Worm (Caenorhabditis elegans) whole organism, L4 larva: Measurements from ENCODE around the gene Y11D7A.8.
"Not testable (repeated sequence)": the region's sequence is repeated elsewhere in the genome, so short reads cannot be mapped to it uniquely, and the experiment has no call there.

ENCODE experiments used
- D1046.2 ChIP-seq: fragments of 200-800 bp; sonication (Bioruptor generic); IDR thresholded peaks from 2 replicates; pipeline ENCODE4 v1.3.6; 2022; ENCODE audit warnings: missing genetic modification characterization, missing compliant biosample characterization
- F10B5.3 ChIP-seq: sonication (generic microtip); optimal IDR thresholded peaks from 2 replicates; lab custom pipeline; 2016; ENCODE audit warnings: mild to moderate bottlenecking, missing genetic modification characterization, missing compliant biosample characterization
- T20F7.1 ChIP-seq: fragments of 200-800 bp; sonication (Bioruptor generic); optimal IDR thresholded peaks from 2 replicates; lab custom pipeline; 2018; ENCODE audit warnings: mild to moderate bottlenecking, missing genetic modification characterization, missing compliant biosample characterization
- Y105C5A.15 ChIP-seq: fragments of 200-800 bp; sonication (Bioruptor generic); IDR thresholded peaks from 2 replicates; pipeline ENCODE4 v1.3.6; 2022; ENCODE audit warnings: missing genetic modification characterization, missing compliant biosample characterization
- aha-1 ChIP-seq: fragments of 150-350 bp; peaks from one replicate; lab custom pipeline; 2014; ENCODE audit warnings: missing biosample characterization, missing genetic modification characterization
- ama-1 ChIP-seq: fragments of 150-350 bp; optimal IDR thresholded peaks from 2 replicates; lab custom pipeline; 2014; ENCODE audit warnings: inconsistent platforms, mixed read lengths
- ceh-44 ChIP-seq: fragments of 200-800 bp; sonication (Bioruptor generic); IDR thresholded peaks from 2 replicates; pipeline ENCODE4 v1.3.6; 2022; ENCODE audit warnings: missing genetic modification reagents, missing genetic modification characterization, missing compliant biosample characterization
- ctbp-1 ChIP-seq: fragments of 200-800 bp; sonication (Bioruptor generic); IDR thresholded peaks from 2 replicates; pipeline ENCODE4 v1.3.6; 2022; ENCODE audit warnings: missing genetic modification reagents, missing genetic modification characterization, missing compliant biosample characterization
- daf-8 ChIP-seq: fragments of 200-800 bp; sonication (Bioruptor generic); IDR thresholded peaks from 2 replicates; pipeline ENCODE4 v1.3.6; 2022; ENCODE audit warnings: missing genetic modification characterization, missing compliant biosample characterization
- duxl-1 ChIP-seq: sonication (generic microtip); optimal IDR thresholded peaks from 2 replicates; lab custom pipeline; 2016; ENCODE audit warnings: mild to moderate bottlenecking, missing genetic modification characterization, moderate library complexity, missing compliant biosample characterization; ENCODE audit not compliant: poor library complexity
- fos-1 ChIP-seq: fragments of 150-350 bp; optimal IDR thresholded peaks from 2 replicates; lab custom pipeline; 2014; ENCODE audit warnings: missing biosample characterization, missing genetic modification characterization
- hif-1 ChIP-seq, 2 experiments: sonication (generic microtip); optimal IDR thresholded peaks; 2 replicates each; lab custom pipeline; 2016 to 2017; ENCODE audit warnings: missing compliant biosample characterization in 2 of 2, missing genetic modification characterization in 2 of 2, missing genetic modification reagents in 2 of 2, missing genotype in 2 of 2, mild to moderate bottlenecking in 1 of 2
- hlh-30 ChIP-seq: sonication (generic microtip); optimal IDR thresholded peaks from 2 replicates; lab custom pipeline; 2017; ENCODE audit warnings: antibody characterized with exemption, mild to moderate bottlenecking, missing genetic modification characterization, missing compliant biosample characterization; ENCODE audit not compliant: insufficient read depth
- lim-7 ChIP-seq: fragments of 200-800 bp; sonication (Bioruptor generic); IDR thresholded peaks from 2 replicates; pipeline ENCODE4 v1.3.6; 2022; ENCODE audit warnings: missing genetic modification characterization, missing compliant biosample characterization
- lin-1 ChIP-seq: fragments of 200-800 bp; sonication (Bioruptor generic); IDR thresholded peaks from 2 replicates; pipeline ENCODE4 v1.3.6; 2022; ENCODE audit warnings: missing genetic modification reagents, missing genetic modification characterization, missing compliant biosample characterization
- lin-13 ChIP-seq: fragments of 150-350 bp; optimal IDR thresholded peaks from 2 replicates; lab custom pipeline; 2014; ENCODE audit warnings: missing biosample characterization, missing genetic modification reagents, missing genetic modification characterization
- lin-29 ChIP-seq: fragments of 200-800 bp; sonication (Bioruptor generic); IDR thresholded peaks from 2 replicates; pipeline ENCODE4 v1.3.6; 2022; ENCODE audit warnings: missing genetic modification reagents, missing genetic modification characterization, missing compliant biosample characterization
- madf-9 ChIP-seq: fragments of 200-800 bp; sonication (Bioruptor generic); conservative IDR thresholded peaks from 2 replicates; pipeline ENCODE4 v1.3.6; 2022; ENCODE audit warnings: missing genetic modification reagents, missing genetic modification characterization, missing compliant biosample characterization
- nhr-111 ChIP-seq: fragments of 200-800 bp; sonication (Bioruptor generic); optimal IDR thresholded peaks from 2 replicates; lab custom pipeline; 2018; ENCODE audit warnings: mild to moderate bottlenecking, missing genetic modification characterization, missing compliant biosample characterization
- nhr-25 ChIP-seq: sonication (generic microtip); optimal IDR thresholded peaks from 2 replicates; lab custom pipeline; 2017; ENCODE audit warnings: missing genetic modification characterization, mild to moderate bottlenecking, missing compliant biosample characterization, antibody characterized with exemption, moderate library complexity, borderline replicate concordance; ENCODE audit not compliant: insufficient read depth
- rbr-2 ChIP-seq: sonication (generic microtip); optimal IDR thresholded peaks from 2 replicates; lab custom pipeline; 2016; ENCODE audit warnings: missing genotype, missing genetic modification characterization, missing compliant biosample characterization
- sdz-12 ChIP-seq: fragments of 200-800 bp; sonication (Bioruptor generic); optimal IDR thresholded peaks from 2 replicates; lab custom pipeline; 2018; ENCODE audit warnings: mild to moderate bottlenecking, missing genetic modification characterization, missing compliant biosample characterization
- snpc-1.2 ChIP-seq: fragments of 200-800 bp; sonication (Bioruptor generic); IDR thresholded peaks from 2 replicates; pipeline ENCODE4 v1.3.6; 2022; ENCODE audit warnings: missing genetic modification reagents, missing genetic modification characterization, missing compliant biosample characterization
- snpc-4 ChIP-seq: fragments of 150-350 bp; optimal IDR thresholded peaks from 2 replicates; lab custom pipeline; 2014; ENCODE audit warnings: missing biosample characterization, missing genetic modification characterization
- spr-3 ChIP-seq: fragments of 200-800 bp; sonication (Bioruptor generic); optimal IDR thresholded peaks from 2 replicates; lab custom pipeline; 2018; ENCODE audit warnings: mild to moderate bottlenecking, missing genetic modification characterization, missing compliant biosample characterization
- tag-97 ChIP-seq: fragments of 200-800 bp; sonication (Bioruptor generic); IDR thresholded peaks from 2 replicates; pipeline ENCODE4 v1.3.6; 2022; ENCODE audit warnings: missing genetic modification characterization, missing compliant biosample characterization
- unc-130 ChIP-seq: sonication (generic microtip); optimal IDR thresholded peaks from 2 replicates; lab custom pipeline; 2016; ENCODE audit warnings: missing genetic modification reagents, missing genetic modification characterization, missing compliant biosample characterization
- unc-39 ChIP-seq: sonication (generic microtip); optimal IDR thresholded peaks from 2 replicates; lab custom pipeline; 2017; ENCODE audit warnings: missing biosample characterization, missing genetic modification characterization
- unc-62 ChIP-seq, 3 experiments: fragments of 150-350 bp in 1 of 3; sonication (generic microtip); optimal IDR thresholded peaks in 2 of 3; peaks in 1 of 3; 1 replicate in 1 of 3; 2 replicates in 2 of 3; lab custom pipeline; 2014 to 2017; ENCODE audit warnings: missing biosample characterization in 3 of 3, missing genetic modification characterization in 3 of 3, missing genetic modification reagents in 3 of 3, missing genotype in 1 of 3
- zfp-2 ChIP-seq: sonication (generic microtip); optimal IDR thresholded peaks from 2 replicates; lab custom pipeline; 2016; ENCODE audit warnings: mild to moderate bottlenecking, missing genetic modification characterization, missing compliant biosample characterization
- ztf-7 ChIP-seq: fragments of 150-350 bp; optimal IDR thresholded peaks from 2 replicates; lab custom pipeline; 2014; ENCODE audit warnings: missing biosample characterization, missing genetic modification characterization

Y11D7A.8 gene

ce11 chrIV:9289635-9290034 is 38.5 kb downstream of the Y11D7A.8 start:
- no peak for TF ChIP-seq lin-29 (GFP tag; lab: Robert Waterston, UW)
- no peak for TF ChIP-seq rbr-2 (tag; lab: Kevin White, UChicago)

ce11 chrIV:9293825-9294224 is 42.6 kb downstream of the Y11D7A.8 start, which contains the start of gene nhr-264:
TSS of gene nhr-264 (minus strand) at chrIV:9293925.
- not testable (repeated sequence) for TF ChIP-seq unc-39 (tag; lab: Kevin White, UChicago); duxl-1 (tag; lab: Kevin White, UChicago); ama-1 (lab: Kevin White, UChicago)

ce11 chrIV:9296285-9296684 is 45.1 kb downstream of the Y11D7A.8 start, which contains the start of gene F49C12.1:
TSS of gene F49C12.1 (minus strand) at chrIV:9296354.
- TF ChIP-seq hif-1 (tag; optimal IDR thresholded peaks at IDR 0.05; lab: Kevin White, UChicago) (no peak), unc-62 (GFP tag; optimal IDR thresholded peaks at IDR 0.05 in 1 of 2; lab: Kevin White, UChicago) (peak in 1 of 2 experiments; percentile 65), unc-62 (tag; optimal IDR thresholded peaks at IDR 0.05; lab: Kevin White, UChicago) (no peak), D1046.2 (no peak), aha-1 (tag; lab: Kevin White, UChicago) (peak; percentile 51)

ce11 chrIV:9299145-9299544 is 48.0 kb downstream of the Y11D7A.8 start, which contains the start of gene F49C12.2:
TSS of gene F49C12.2 (minus strand) at chrIV:9299245.
- TF ChIP-seq snpc-4 (no peak), madf-9 (GFP tag; lab: Robert Waterston, UW) (no peak), Y105C5A.15 (GFP tag; lab: Robert Waterston, UW) (no peak), hlh-30 (tag; lab: Kevin White, UChicago) (no peak), ceh-44 (no peak), sdz-12 (GFP tag; lab: Kevin White, UChicago) (no peak), fos-1 (tag; lab: Kevin White, UChicago) (no peak), F10B5.3 (tag; lab: Kevin White, UChicago) (no peak), lim-7 (no peak), daf-8 (GFP tag; lab: Robert Waterston, UW) (no peak), nhr-25 (tag; lab: Kevin White, UChicago) (no peak), lin-13 (no peak), snpc-1.2 (GFP tag; lab: Robert Waterston, UW) (no peak), unc-130 (GFP tag; lab: Kevin White, UChicago) (no peak), lin-1 (no peak), zfp-2 (tag; lab: Kevin White, UChicago) (no peak), ctbp-1 (GFP tag; lab: Robert Waterston, UW) (no peak)

- TF ChIP-seq spr-3 (GFP tag; lab: Kevin White, UChicago) (no peak), snpc-4 (no peak), ztf-7 (tag; lab: Kevin White, UChicago) (no peak), tag-97 (no peak), T20F7.1 (no peak), nhr-111 (no peak), sdz-12 (GFP tag; lab: Kevin White, UChicago) (no peak)
- TF ChIP-seq, all 104 proteins: peak for 0
Measured at ce11 chrIV:9300127-9300526, 48.9 kb downstream of the Y11D7A.8 start, which contains the start of gene F49C12.3. TSS of gene F49C12.3 (plus strand) at chrIV:9300427.
